Fruit fly (Drosophila melanogaster) whole organism, prepupa: Measurements from ENCODE around the gene mrn.
A peak's percentile ranks its signal among the peaks of the same experiment; 100 is the strongest.

Experiments used
- Blimp-1 ChIP-seq: fragments of 200-800 bp; sonication (Bioruptor generic); optimal IDR thresholded peaks from 3 replicates; lab custom pipeline; 2017; ENCODE audit warnings: missing biosample characterization, missing genetic modification characterization, mild to moderate bottlenecking, moderate library complexity, missing genetic modification reagents
- CG10631 ChIP-seq: fragments of 200-800 bp; sonication (Bioruptor generic); optimal IDR thresholded peaks from 2 replicates; lab custom pipeline; 2016; ENCODE audit warnings: missing biosample characterization, missing genetic modification characterization
- CG10669 ChIP-seq: fragments of 200-800 bp; sonication (Bioruptor generic); optimal IDR thresholded peaks from 3 replicates; lab custom pipeline; 2018; ENCODE audit warnings: missing biosample characterization, mild to moderate bottlenecking, missing genetic modification characterization, moderate library complexity
- CG11294 ChIP-seq: fragments of 200-800 bp; sonication (Bioruptor generic); IDR thresholded peaks from 2 replicates; pipeline ENCODE4 v1.3.6; 2022; ENCODE audit warnings: missing biosample characterization, missing genetic modification characterization
- CG11762 ChIP-seq: fragments of 200-800 bp; sonication (Bioruptor generic); optimal IDR thresholded peaks from 3 replicates; lab custom pipeline; 2016; ENCODE audit warnings: missing biosample characterization, missing genetic modification characterization; ENCODE audit not compliant: insufficient read depth
- CG1621 ChIP-seq: fragments of 200-800 bp; sonication (Bioruptor generic); optimal IDR thresholded peaks from 3 replicates; lab custom pipeline; 2018; ENCODE audit warnings: missing biosample characterization, mild to moderate bottlenecking, missing genetic modification characterization
- CG16779 ChIP-seq: fragments of 200-800 bp; sonication (Bioruptor generic); optimal IDR thresholded peaks from 3 replicates; lab custom pipeline; 2017; ENCODE audit warnings: missing biosample characterization, mild to moderate bottlenecking, missing genetic modification characterization
- CG3032 ChIP-seq: fragments of 200-800 bp; optimal IDR thresholded peaks from 2 replicates; lab custom pipeline; 2019; ENCODE audit warnings: missing biosample characterization, mild to moderate bottlenecking, missing genetic modification characterization, moderate library complexity
- CG31627 ChIP-seq: fragments of 200-800 bp; sonication (Bioruptor generic); optimal IDR thresholded peaks from 3 replicates; lab custom pipeline; 2016; ENCODE audit warnings: missing biosample characterization, missing genetic modification characterization
- CG32006 ChIP-seq: fragments of 200-800 bp; sonication (Bioruptor generic); optimal IDR thresholded peaks from 3 replicates; lab custom pipeline; 2017; ENCODE audit warnings: missing biosample characterization, mild to moderate bottlenecking, missing genetic modification characterization
- CG34406 ChIP-seq: fragments of 200-800 bp; sonication (Bioruptor generic); optimal IDR thresholded peaks from 3 replicates; lab custom pipeline; 2016; ENCODE audit warnings: missing biosample characterization, missing genetic modification characterization
- CG3919 ChIP-seq: fragments of 200-800 bp; sonication (Bioruptor generic); optimal IDR thresholded peaks from 3 replicates; lab custom pipeline; 2016; ENCODE audit warnings: missing biosample characterization, missing genetic modification characterization
- CG4318 ChIP-seq: fragments of 200-800 bp; sonication (Bioruptor generic); optimal IDR thresholded peaks from 3 replicates; lab custom pipeline; 2017; ENCODE audit warnings: missing biosample characterization, mild to moderate bottlenecking, missing genetic modification characterization
- CG6163 ChIP-seq: fragments of 200-800 bp; sonication (Bioruptor generic); IDR thresholded peaks from 3 replicates; pipeline ENCODE4 v1.3.6; 2022; ENCODE audit warnings: missing biosample characterization, missing genetic modification characterization
- CG6276 ChIP-seq: fragments of 200-800 bp; sonication (Bioruptor generic); optimal IDR thresholded peaks from 2 replicates; lab custom pipeline; 2017; ENCODE audit warnings: missing biosample characterization, mild to moderate bottlenecking, missing genetic modification characterization
- CG6808 ChIP-seq: fragments of 200-800 bp; sonication (Bioruptor generic); optimal IDR thresholded peaks from 3 replicates; lab custom pipeline; 2017; ENCODE audit warnings: missing biosample characterization, missing genetic modification characterization, mild to moderate bottlenecking, moderate library complexity, missing genetic modification reagents
- CG6854 ChIP-seq: fragments of 200-800 bp; sonication (Bioruptor generic); optimal IDR thresholded peaks from 2 replicates; lab custom pipeline; 2017; ENCODE audit warnings: missing biosample characterization, mild to moderate bottlenecking, missing genetic modification characterization
- CG8119 ChIP-seq: fragments of 200-800 bp; sonication (Bioruptor generic); IDR thresholded peaks from 3 replicates; pipeline ENCODE4 v1.3.6; 2022; ENCODE audit warnings: missing biosample characterization, missing genetic modification characterization
- CG8319 ChIP-seq: fragments of 200-800 bp; sonication (Bioruptor generic); optimal IDR thresholded peaks from 3 replicates; lab custom pipeline; 2016; ENCODE audit warnings: missing biosample characterization, missing genetic modification characterization
- CG8632 ChIP-seq: fragments of 200-800 bp; sonication (Bioruptor generic); optimal IDR thresholded peaks from 3 replicates; lab custom pipeline; 2016; ENCODE audit warnings: missing biosample characterization, missing genetic modification characterization
- Eip75B ChIP-seq: fragments of 200-800 bp; sonication (Bioruptor generic); optimal IDR thresholded peaks from 3 replicates; lab custom pipeline; 2016; ENCODE audit warnings: missing biosample characterization, missing genetic modification characterization
- Ets21C ChIP-seq: fragments of 200-800 bp; sonication (Bioruptor generic); optimal IDR thresholded peaks from 3 replicates; lab custom pipeline; 2016; ENCODE audit warnings: missing biosample characterization, missing genetic modification characterization
- Gug ChIP-seq: fragments of 200-800 bp; sonication (Bioruptor generic); IDR thresholded peaks from 2 replicates; pipeline ENCODE4 v1.3.6; 2022; ENCODE audit warnings: missing biosample characterization, missing genetic modification characterization
- Hr39 ChIP-seq: fragments of 200-800 bp; sonication (Bioruptor generic); optimal IDR thresholded peaks from 2 replicates; lab custom pipeline; 2016; ENCODE audit warnings: missing biosample characterization, missing genetic modification characterization
- Lpt ChIP-seq: fragments of 200-800 bp; sonication (Bioruptor generic); optimal IDR thresholded peaks from 3 replicates; lab custom pipeline; 2016; ENCODE audit warnings: missing biosample characterization, missing genetic modification characterization
- Met ChIP-seq: fragments of 200-800 bp; sonication (Bioruptor generic); optimal IDR thresholded peaks from 3 replicates; lab custom pipeline; 2016; ENCODE audit warnings: missing biosample characterization, missing genetic modification characterization
- Smox ChIP-seq: fragments of 200-800 bp; sonication (Bioruptor generic); optimal IDR thresholded peaks from 3 replicates; lab custom pipeline; 2016; ENCODE audit warnings: missing biosample characterization, missing genetic modification characterization
- Sox102F ChIP-seq: fragments of 200-800 bp; sonication (Bioruptor generic); optimal IDR thresholded peaks from 2 replicates; lab custom pipeline; 2016; ENCODE audit warnings: missing biosample characterization, mild to moderate bottlenecking, missing genetic modification characterization
- Sox14 ChIP-seq: fragments of 200-800 bp; sonication (Bioruptor generic); optimal IDR thresholded peaks from 3 replicates; lab custom pipeline; 2016; ENCODE audit warnings: missing biosample characterization, missing genetic modification characterization
- achi ChIP-seq: fragments of 200-800 bp; sonication (Bioruptor generic); optimal IDR thresholded peaks from 3 replicates; lab custom pipeline; 2016; ENCODE audit warnings: missing biosample characterization, missing genetic modification characterization
- dsx ChIP-seq: fragments of 200-800 bp; optimal IDR thresholded peaks from 3 replicates; lab custom pipeline; 2019; ENCODE audit warnings: missing biosample characterization, mild to moderate bottlenecking, missing genetic modification characterization, moderate library complexity; ENCODE audit not compliant: poor library complexity, severe bottlenecking
- eg ChIP-seq: fragments of 200-800 bp; sonication (Bioruptor generic); IDR thresholded peaks from 3 replicates; pipeline ENCODE4 v1.3.6; 2022; ENCODE audit warnings: missing biosample characterization, missing genetic modification characterization
- esn ChIP-seq: fragments of 200-800 bp; sonication (Bioruptor generic); optimal IDR thresholded peaks from 2 replicates; lab custom pipeline; 2016; ENCODE audit warnings: missing biosample characterization, mild to moderate bottlenecking, missing genetic modification characterization, moderate library complexity
- fd59A ChIP-seq: fragments of 200-800 bp; sonication (Bioruptor generic); optimal IDR thresholded peaks from 2 replicates; lab custom pipeline; 2017; ENCODE audit warnings: missing biosample characterization, mild to moderate bottlenecking, missing genetic modification characterization, missing genetic modification reagents
- fkh ChIP-seq: fragments of 200-800 bp; sonication (Bioruptor generic); optimal IDR thresholded peaks from 3 replicates; lab custom pipeline; 2017; ENCODE audit warnings: missing biosample characterization, mild to moderate bottlenecking, missing genetic modification characterization, moderate library complexity
- pdm3 ChIP-seq: fragments of 200-800 bp; sonication (Bioruptor generic); optimal IDR thresholded peaks from 3 replicates; lab custom pipeline; 2016; ENCODE audit warnings: missing biosample characterization, missing genetic modification characterization
- salr ChIP-seq, 2 experiments: fragments of 200-800 bp; sonication (Bioruptor generic); optimal IDR thresholded peaks; 3 replicates each; lab custom pipeline; 2016 to 2018; ENCODE audit warnings: missing biosample characterization in 2 of 2, missing genetic modification characterization in 2 of 2, mild to moderate bottlenecking in 1 of 2
- spab ChIP-seq: fragments of 200-800 bp; sonication (Bioruptor generic); optimal IDR thresholded peaks from 2 replicates; lab custom pipeline; 2017; ENCODE audit warnings: missing biosample characterization, mild to moderate bottlenecking, missing genetic modification characterization, missing genetic modification reagents
- ss ChIP-seq, 2 experiments: fragments of 200-800 bp; sonication (Bioruptor generic); optimal IDR thresholded peaks; 2 replicates in 1 of 2; 3 replicates in 1 of 2; lab custom pipeline; 2017 to 2018; ENCODE audit warnings: mild to moderate bottlenecking in 2 of 2, missing biosample characterization in 2 of 2, missing genetic modification characterization in 2 of 2, moderate library complexity in 1 of 2
- svp ChIP-seq: fragments of 200-800 bp; sonication (Bioruptor generic); peaks from one replicate; lab custom pipeline; 2016; ENCODE audit warnings: missing biosample characterization, missing genetic modification characterization
- topi ChIP-seq: fragments of 200-800 bp; sonication (Bioruptor generic); optimal IDR thresholded peaks from 3 replicates; lab custom pipeline; 2016; ENCODE audit warnings: missing biosample characterization, missing genetic modification characterization

The mrn gene

DNA sequence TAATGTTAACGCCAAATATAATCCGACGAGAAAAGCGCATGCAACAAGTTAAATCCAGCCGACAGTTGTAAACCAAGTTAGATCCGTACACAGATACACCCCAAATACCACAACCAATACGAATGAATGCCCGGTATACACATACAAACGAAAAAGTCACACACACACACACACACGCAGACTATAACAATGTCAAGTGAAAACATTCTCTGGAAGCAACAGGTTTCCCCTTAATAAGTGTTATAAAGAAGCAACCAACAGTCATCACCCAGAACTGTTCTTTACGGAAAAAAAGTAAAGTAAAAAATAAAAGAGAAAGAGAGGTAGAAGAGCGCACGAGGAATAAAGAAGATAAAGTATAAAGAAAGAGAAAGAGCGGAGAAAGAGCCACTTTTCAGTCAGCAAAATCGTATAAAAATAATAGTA is 44.5 kb downstream of the mrn start (continued):
- no peak for TF ChIP-seq CG3919 (GFP tag; lab: Kevin White, UChicago)
- TF ChIP-seq Gug (GFP tag; lab: Robert Waterston, UW) = no peak
- no peak for TF ChIP-seq Sox102F (GFP tag; lab: Kevin White, UChicago)
- no peak for TF ChIP-seq Sox14 (GFP tag; lab: Kevin White, UChicago)
- TF ChIP-seq Ets21C = no peak
- TF ChIP-seq CG6276 = no peak
- TF ChIP-seq, all 60 proteins: peak for 10

DNA sequence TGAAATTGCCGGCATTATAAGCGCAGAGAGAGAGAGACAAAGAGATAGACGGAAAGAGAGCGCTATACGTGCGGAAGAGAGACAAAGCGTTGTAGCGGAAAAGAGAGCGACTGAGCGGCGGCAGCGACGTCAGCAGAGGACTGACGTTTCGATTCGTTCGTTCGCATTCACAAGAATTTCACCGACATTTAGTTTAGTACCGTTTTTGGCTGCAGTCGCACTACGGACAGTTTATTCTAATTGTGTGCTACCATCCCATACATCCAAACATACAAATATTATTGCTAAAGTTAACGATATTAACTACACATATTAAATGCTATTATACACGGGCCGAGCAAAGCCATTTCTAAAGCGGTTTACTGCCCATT is 45.1 kb downstream of the mrn start, which contains the start of gene CrebA:
TSS of gene CrebA (plus strand) at position 168 of the 371 bp plus-strand sequence.
- TF ChIP-seq dsx (GFP tag; lab: Kevin White, UChicago) (no peak), eg (GFP tag; lab: Robert Waterston, UW) (peak; percentile 13; the same call in 2 of the 3 replicates), CG6163 (GFP tag; lab: Robert Waterston, UW) (peak; percentile 18; the same call in 1 of the 3 replicates), CG10669 (no peak), fkh (GFP tag; lab: Kevin White, UChicago) (no peak), Gug (GFP tag; lab: Robert Waterston, UW) (no peak), CG32006 (GFP tag; lab: Kevin White, UChicago) (no peak), CG1621 (tag; lab: Kevin White, UChicago) (peak; percentile 17), CG10631 (no peak), Smox (no peak), ss (GFP tag; optimal IDR thresholded peaks at IDR 0.05; lab: Kevin White, UChicago) (no peak), CG8319 (GFP tag; lab: Kevin White, UChicago) (no peak), CG4318 (no peak)

DNA sequence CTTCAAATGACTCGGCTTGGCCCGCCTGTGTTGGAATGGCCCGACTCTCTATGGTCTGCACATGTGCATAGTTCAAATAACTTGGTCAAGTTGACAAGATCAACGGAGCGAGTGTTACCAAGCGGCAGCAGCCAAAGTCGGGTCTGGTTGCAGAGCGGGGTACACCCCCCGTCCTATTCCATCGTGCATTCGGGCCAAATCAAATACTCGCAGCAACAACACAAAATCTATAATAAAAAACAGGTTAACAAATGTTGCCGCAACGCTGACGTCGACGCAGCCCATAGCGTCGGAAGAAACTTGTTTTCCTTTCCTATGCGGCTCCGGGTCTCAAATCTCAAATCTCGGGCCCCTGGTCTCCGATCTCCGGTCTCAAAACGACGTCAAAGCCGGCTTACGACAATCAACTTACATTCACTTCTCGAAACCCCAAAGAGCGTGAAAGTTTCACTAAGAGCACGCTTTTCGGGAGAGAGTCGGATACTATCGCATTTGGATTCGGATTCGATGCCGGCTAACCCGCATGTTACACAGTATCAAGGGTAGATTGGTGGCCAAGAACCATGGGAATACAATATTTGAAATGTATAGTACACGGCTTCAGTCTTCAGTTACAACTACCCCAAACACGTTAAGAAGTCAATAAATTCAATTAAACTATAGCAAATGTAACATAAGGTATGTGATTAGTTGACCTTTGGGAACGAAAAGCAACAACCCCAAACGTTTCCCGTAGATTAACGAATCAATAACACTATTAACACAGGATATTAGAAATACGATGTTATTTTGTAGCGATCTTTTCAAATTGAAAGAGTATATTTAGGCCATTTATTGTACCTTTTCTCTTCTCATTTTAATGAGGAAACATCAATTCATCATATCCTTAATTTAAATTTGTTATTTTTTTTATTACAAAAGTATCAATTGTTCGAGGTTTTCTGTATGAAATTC is 45.8 kb downstream of the mrn start:
- TF ChIP-seq Met (GFP tag; lab: Kevin White, UChicago) (peak; percentile 75), CG3032 (peak; percentile 71), Eip75B (GFP tag; lab: Kevin White, UChicago) (peak; percentile 76), CG11762 (GFP tag; lab: Kevin White, UChicago) (peak; percentile 58), salr (GFP tag; optimal IDR thresholded peaks at IDR 0.05; lab: Kevin White, UChicago) (peak; percentile 19 to 86), pdm3 (GFP tag; lab: Kevin White, UChicago) (peak; percentile 79), CG6808 (GFP tag; lab: Kevin White, UChicago) (peak; percentile 78), dsx (GFP tag; lab: Kevin White, UChicago) (peak; percentile 11), spab (GFP tag; lab: Kevin White, UChicago) (peak; percentile 70), Gug (GFP tag; lab: Robert Waterston, UW) (0 out of 2 replicates have a peak, but pooled peaks have one; percentile 18), ss (GFP tag; optimal IDR thresholded peaks at IDR 0.05; lab: Kevin White, UChicago) (peak; percentile 57 to 75), CG10631 (peak; percentile 80), CG31627 (GFP tag; lab: Kevin White, UChicago) (peak; percentile 79), CG34406 (GFP tag; lab: Kevin White, UChicago) (peak; percentile 76), esn (GFP tag; lab: Kevin White, UChicago) (peak; percentile 87), svp (GFP tag; lab: Kevin White, UChicago) (peak; percentile 93), Blimp-1 (peak; percentile 34), CG10669 (peak; percentile 60), topi (peak; percentile 83), CG6854 (GFP tag; lab: Kevin White, UChicago) (no peak), CG16779 (tag; lab: Kevin White, UChicago) (peak; percentile 68), Lpt (GFP tag; lab: Kevin White, UChicago) (peak; percentile 48), CG3919 (GFP tag; lab: Kevin White, UChicago) (peak; percentile 67), Smox (peak; percentile 80), fkh (GFP tag; lab: Kevin White, UChicago) (peak; percentile 23), CG11294 (GFP tag; lab: Robert Waterston, UW) (peak; percentile 37; the same call in 1 of the 2 replicates), achi (GFP tag; lab: Kevin White, UChicago) (peak; percentile 67), Hr39 (peak; percentile 81), CG6163 (GFP tag; lab: Robert Waterston, UW) (peak; percentile 8; the same call in 1 of the 3 replicates), CG8119 (GFP tag; lab: Robert Waterston, UW) (0 out of 3 replicates have a peak, but pooled peaks have one; percentile 37), fd59A (GFP tag; lab: Kevin White, UChicago) (peak; percentile 82), CG4318 (peak; percentile 60), CG8632 (peak; percentile 77), CG8319 (GFP tag; lab: Kevin White, UChicago) (peak; percentile 44), eg (GFP tag; lab: Robert Waterston, UW) (peak; percentile 30; the same call in 1 of the 3 replicates), Ets21C (peak; percentile 57)
